Worm (Caenorhabditis elegans) whole organism, mixed stage, embryonic: ENCODE results near the gene F36H5.4.

ENCODE experiments used
- blmp-1 ChIP-seq: fragments of 150-350 bp; optimal IDR thresholded peaks from 2 replicates; lab custom pipeline; 2014; ENCODE audit warnings: missing biosample characterization, missing genetic modification characterization
- elt-1 ChIP-seq: sonication (generic microtip); optimal IDR thresholded peaks from 2 replicates; lab custom pipeline; 2017; ENCODE audit warnings: missing genetic modification characterization, mild to moderate bottlenecking, missing compliant biosample characterization, antibody characterized with exemption, moderate library complexity, borderline replicate concordance; ENCODE audit not compliant: insufficient read depth
- elt-3 ChIP-seq: fragments of 150-350 bp; optimal IDR thresholded peaks from 2 replicates; lab custom pipeline; 2014; ENCODE audit warnings: missing biosample characterization, missing genetic modification characterization
- lin-13 ChIP-seq: fragments of 150-350 bp; optimal IDR thresholded peaks from 2 replicates; lab custom pipeline; 2014; ENCODE audit warnings: missing biosample characterization, missing genetic modification characterization
- nhr-2 ChIP-seq: fragments of 150-350 bp; optimal IDR thresholded peaks from 2 replicates; lab custom pipeline; 2014; ENCODE audit warnings: missing biosample characterization, missing genetic modification characterization
- nhr-237 ChIP-seq: fragments of 150-350 bp; optimal IDR thresholded peaks from 2 replicates; lab custom pipeline; 2014; ENCODE audit warnings: missing biosample characterization, missing genetic modification characterization
- pha-4 ChIP-seq: fragments of 150-350 bp; optimal IDR thresholded peaks from 2 replicates; lab custom pipeline; 2018; ENCODE audit warnings: missing biosample characterization, missing genetic modification reagents, missing genetic modification characterization
- snpc-4 ChIP-seq: fragments of 150-350 bp; optimal IDR thresholded peaks from 2 replicates; lab custom pipeline; 2014; ENCODE audit warnings: missing biosample characterization, missing genetic modification characterization
- zip-8 ChIP-seq: fragments of 150-350 bp; optimal IDR thresholded peaks from 2 replicates; lab custom pipeline; 2014; ENCODE audit warnings: missing biosample characterization, missing genetic modification characterization
- ztf-11 ChIP-seq: fragments of 150-350 bp; optimal IDR thresholded peaks from 2 replicates; lab custom pipeline; 2014; ENCODE audit warnings: missing biosample characterization, missing genetic modification characterization

- TF ChIP-seq zip-8 (tag; lab: Kevin White, UChicago) (no peak), lin-13 (tag; lab: Kevin White, UChicago) (no peak), ztf-11 (tag; lab: Kevin White, UChicago) (no peak), nhr-2 (tag; lab: Kevin White, UChicago) (no peak), elt-1 (tag; lab: Kevin White, UChicago) (no peak), nhr-237 (no peak), pha-4 (tag; lab: Kevin White, UChicago) (no peak), elt-3 (tag; lab: Kevin White, UChicago) (no peak), snpc-4 (tag; lab: Kevin White, UChicago) (no peak), blmp-1 (no peak)
These were observed 17.5 kb upstream of the F36H5.4 start, which contains the start of gene clec-19 for ce11 chrII:1744183-1744582.
